Fruit fly (Drosophila melanogaster) whole organism, embryonic: ENCODE measurements around the gene CG12069.

Source experiments
- CG11723 ChIP-seq: fragments of 200-800 bp; sonication (Bioruptor generic); optimal IDR thresholded peaks from 2 replicates; lab custom pipeline; 2017; ENCODE audit warnings: missing biosample characterization, mild to moderate bottlenecking, missing genetic modification characterization
- CG15479 ChIP-seq: fragments of 200-800 bp; sonication (Bioruptor generic); optimal IDR thresholded peaks from 3 replicates; lab custom pipeline; 2019; ENCODE audit warnings: missing biosample characterization, mild to moderate bottlenecking, missing genetic modification characterization, moderate library complexity
- CG16863 ChIP-seq: fragments of 200-800 bp; sonication (Bioruptor generic); optimal IDR thresholded peaks from 3 replicates; lab custom pipeline; 2016; ENCODE audit warnings: missing biosample characterization, missing genetic modification characterization
- CG2712 ChIP-seq: fragments of 200-800 bp; optimal IDR thresholded peaks from 3 replicates; lab custom pipeline; 2019; ENCODE audit warnings: missing biosample characterization, mild to moderate bottlenecking, missing genetic modification characterization, moderate library complexity
- CG34224 ChIP-seq: fragments of 200-800 bp; sonication (Bioruptor generic); IDR thresholded peaks from 3 replicates; pipeline ENCODE4 v1.3.6; 2022; ENCODE audit warnings: missing biosample characterization, missing genetic modification characterization; ENCODE audit not compliant: partially characterized antibody
- CG8944 ChIP-seq: fragments of 200-800 bp; sonication (Bioruptor generic); optimal IDR thresholded peaks from 3 replicates; lab custom pipeline; 2016; ENCODE audit warnings: missing biosample characterization, missing genetic modification characterization
- Jarid2 ChIP-seq: fragments of 200-800 bp; sonication (Bioruptor generic); optimal IDR thresholded peaks from 3 replicates; lab custom pipeline; 2017; ENCODE audit warnings: mild to moderate bottlenecking, missing biosample characterization, missing genetic modification reagents, missing genetic modification characterization
- Kr ChIP-seq: fragments of 200-800 bp; sonication (Bioruptor generic); optimal IDR thresholded peaks from 2 replicates; lab custom pipeline; 2017; ENCODE audit warnings: missing biosample characterization, mild to moderate bottlenecking, missing genetic modification characterization
- Tbp ChIP-seq: fragments of >200 bp; optimal IDR thresholded peaks from 2 replicates; lab custom pipeline; 2018; ENCODE audit warnings: missing biosample characterization, missing genetic modification characterization
- Xbp1 ChIP-seq: fragments of 200-800 bp; sonication (Bioruptor generic); optimal IDR thresholded peaks from 3 replicates; lab custom pipeline; 2016; ENCODE audit warnings: missing biosample characterization, mild to moderate bottlenecking, missing genetic modification characterization
- ewg ChIP-seq: fragments of 200-800 bp; sonication (Bioruptor generic); optimal IDR thresholded peaks from 3 replicates; lab custom pipeline; 2017; ENCODE audit warnings: mild to moderate bottlenecking, missing biosample characterization, missing genetic modification reagents, missing genetic modification characterization
- sens-2 ChIP-seq: fragments of 200-800 bp; sonication (Bioruptor generic); IDR thresholded peaks from 2 replicates; pipeline ENCODE4 v1.3.6; 2022; ENCODE audit warnings: missing biosample characterization, missing genetic modification characterization
- stc ChIP-seq: fragments of 200-800 bp; sonication (Bioruptor generic); IDR thresholded peaks from 2 replicates; pipeline ENCODE4 v1.3.6; 2022; ENCODE audit warnings: missing biosample characterization, missing genetic modification characterization
- vfl ChIP-seq: fragments of 200-800 bp; sonication (Bioruptor generic); optimal IDR thresholded peaks from 2 replicates; lab custom pipeline; 2016; ENCODE audit warnings: missing biosample characterization, missing genetic modification characterization

dm6 chr3R:30734576-30734975, 39.3 kb upstream of the CG12069 start:
- TF ChIP-seq Kr (GFP tag; lab: Kevin White, UChicago) (no peak), stc (GFP tag; lab: Robert Waterston, UW) (no peak), CG15479 (no peak), Tbp (GFP tag; lab: Kevin White, UChicago) (no peak), sens-2 (no peak), CG8944 (GFP tag; lab: Kevin White, UChicago) (no peak), CG16863 (GFP tag; lab: Kevin White, UChicago) (no peak), CG11723 (GFP tag; lab: Kevin White, UChicago) (no peak), CG2712 (tag; lab: Kevin White, UChicago) (peak; percentile 76), Xbp1 (GFP tag; lab: Kevin White, UChicago) (peak; percentile 32), ewg (GFP tag; lab: Kevin White, UChicago) (peak; percentile 3), CG34224 (GFP tag; lab: Robert Waterston, UW) (no peak), vfl (GFP tag; lab: Kevin White, UChicago) (no peak), Jarid2 (GFP tag; lab: Kevin White, UChicago) (no peak)
